Fruit fly (Drosophila melanogaster): Measurements from ENCODE around the gene Top2.

The Top2 gene

DNA sequence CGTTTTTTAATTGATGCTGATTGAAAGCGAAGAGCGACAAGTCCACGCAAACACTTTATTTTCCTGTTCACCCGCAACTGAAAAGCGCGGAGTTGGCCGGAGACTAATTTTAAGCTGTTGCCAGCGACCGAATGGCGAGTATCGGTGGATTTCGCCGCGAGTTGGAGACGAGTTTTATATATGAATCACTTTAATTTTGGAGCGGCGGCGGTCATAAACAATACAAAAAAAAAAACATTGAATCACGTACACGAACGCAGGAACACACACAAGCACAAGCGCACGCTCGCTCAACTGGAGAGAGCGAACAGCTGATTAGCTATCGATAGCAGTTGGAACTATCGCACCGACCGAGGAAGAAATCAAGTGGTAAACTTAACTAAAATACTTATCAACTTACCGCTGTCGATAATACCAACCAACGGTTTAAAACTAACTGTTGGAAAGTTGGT, 26.9 kb downstream of the Top2 start, which contains the start of gene Pax (continued):
- no peak for TF ChIP-seq pnt (GFP tag; optimal IDR thresholded peaks at IDR 0.05)
- TF ChIP-seq gt (GFP tag; IDR thresholded peaks at IDR 0.05) = no peak
- no peak for TF ChIP-seq gsb (GFP tag; IDR thresholded peaks at IDR 0.05)
- TF ChIP-seq trem (tag; optimal IDR thresholded peaks at IDR 0.05) = no peak
- no peak for TF ChIP-seq hkb (optimal IDR thresholded peaks at IDR 0.05)
- no peak for TF ChIP-seq hkb (GFP tag; IDR thresholded peaks at IDR 0.05)
- TF ChIP-seq NK7.1 (GFP tag; optimal IDR thresholded peaks at IDR 0.05) = no peak
- TF ChIP-seq sens (GFP tag) = peak; percentile 72
- TF ChIP-seq schlank (tag; optimal IDR thresholded peaks at IDR 0.05) = no peak
- no peak for TF ChIP-seq CG8924 (tag; optimal IDR thresholded peaks at IDR 0.05)
- no peak for TF ChIP-seq CG15073 (GFP tag; optimal IDR thresholded peaks at IDR 0.05)
- peak; percentile 96 for TF ChIP-seq unc-4 (GFP tag; IDR thresholded peaks at IDR 0.05; ENCODE audit: partially characterized antibody)
- TF ChIP-seq CG3847 (GFP tag; IDR thresholded peaks at IDR 0.05) = no peak
- TF ChIP-seq maf-S (GFP tag; optimal IDR thresholded peaks at IDR 0.05) = no peak
- no peak for TF ChIP-seq CG3995 (GFP tag; optimal IDR thresholded peaks at IDR 0.05)
- no peak for TF ChIP-seq zf30C (GFP tag; optimal IDR thresholded peaks at IDR 0.05)
- TF ChIP-seq CG18011 (GFP tag; optimal IDR thresholded peaks at IDR 0.05) = no peak
- no peak for TF ChIP-seq cwo (GFP tag; optimal IDR thresholded peaks at IDR 0.05)
- no peak for TF ChIP-seq dati (GFP tag; IDR thresholded peaks at IDR 0.05)
- no peak for TF ChIP-seq ci (GFP tag; IDR thresholded peaks at IDR 0.05)
- no peak for TF ChIP-seq CG11560 (tag; IDR thresholded peaks at IDR 0.05)
- no peak for TF ChIP-seq Deaf1 (tag; optimal IDR thresholded peaks at IDR 0.05)
- TF ChIP-seq Chrac-16 (GFP tag; optimal IDR thresholded peaks at IDR 0.05) = no peak
- 0 out of 3 replicates have a peak, but pooled peaks have one; percentile 32 for TF ChIP-seq CG2199 (GFP tag; IDR thresholded peaks at IDR 0.05)
- no peak for TF ChIP-seq CG2875 (GFP tag; optimal IDR thresholded peaks at IDR 0.05)
- no peak for TF ChIP-seq CG1233 (GFP tag; optimal IDR thresholded peaks at IDR 0.05)
- no peak for TF ChIP-seq CG6683 (GFP tag; optimal IDR thresholded peaks at IDR 0.05)
- TF ChIP-seq Hr39 (optimal IDR thresholded peaks at IDR 0.05) = no peak
- TF ChIP-seq CG4404 (GFP tag; IDR thresholded peaks at IDR 0.05) = no peak
- TF ChIP-seq Fer2 (tag; optimal IDR thresholded peaks at IDR 0.05) = no peak
- no peak for TF ChIP-seq sr (GFP tag; IDR thresholded peaks at IDR 0.05)
- no peak for TF ChIP-seq eyg (GFP tag; optimal IDR thresholded peaks at IDR 0.05)
- no peak for TF ChIP-seq CG13123 (GFP tag; optimal IDR thresholded peaks at IDR 0.05)
- TF ChIP-seq sob (GFP tag; IDR thresholded peaks at IDR 0.05) = no peak
- TF ChIP-seq Gug (GFP tag; IDR thresholded peaks at IDR 0.05) = no peak
- peak; percentile 97 for TF ChIP-seq Scr (GFP tag; IDR thresholded peaks at IDR 0.05; ENCODE audit: partially characterized antibody)
- TF ChIP-seq Poxn (GFP tag; IDR thresholded peaks at IDR 0.05) = no peak
- TF ChIP-seq Oaz (GFP tag; IDR thresholded peaks at IDR 0.05) = no peak
- TF ChIP-seq lmd (GFP tag; IDR thresholded peaks at IDR 0.05) = no peak
- TF ChIP-seq tin (GFP tag; optimal IDR thresholded peaks at IDR 0.05) = no peak
- TF ChIP-seq CG7928 (GFP tag; optimal IDR thresholded peaks at IDR 0.05) = no peak
- no peak for TF ChIP-seq Fer3 (tag; optimal IDR thresholded peaks at IDR 0.05)
- no peak for TF ChIP-seq CG8765 (GFP tag; IDR thresholded peaks at IDR 0.05)
- TF ChIP-seq yki (optimal IDR thresholded peaks at IDR 0.05) = no peak
- no peak for TF ChIP-seq Eip74EF (GFP tag; optimal IDR thresholded peaks at IDR 0.05)
- peak; percentile 5; the same call in 1 of the 2 replicates for TF ChIP-seq CG9932 (GFP tag; IDR thresholded peaks at IDR 0.05)
- TF ChIP-seq mam (GFP tag; optimal IDR thresholded peaks at IDR 0.05) = no peak
- no peak for TF ChIP-seq fd64A (GFP tag; optimal IDR thresholded peaks at IDR 0.05)
- no peak for TF ChIP-seq CkIIα-i1 (GFP tag; IDR thresholded peaks at IDR 0.05)
- TF ChIP-seq Spps (tag; optimal IDR thresholded peaks at IDR 0.05) = no peak
- no peak for TF ChIP-seq salm (tag; optimal IDR thresholded peaks at IDR 0.05)
- no peak for TF ChIP-seq hth (optimal IDR thresholded peaks at IDR 0.05)
- TF ChIP-seq jigr1 (GFP tag; IDR thresholded peaks at IDR 0.05) = no peak
- TF ChIP-seq CG10462 (GFP tag; optimal IDR thresholded peaks at IDR 0.05) = no peak

Data from whole organism, embryonic.